Worm (Caenorhabditis elegans) whole organism, L2 larva: ENCODE results near the gene M04B2.2.

Experiments
- ama-1 ChIP-seq: fragments of 150-350 bp; optimal IDR thresholded peaks from 2 replicates; lab custom pipeline; 2018; ENCODE audit warnings: inconsistent platforms
- peb-1 ChIP-seq: fragments of 150-350 bp; optimal IDR thresholded peaks from 2 replicates; lab custom pipeline; 2014; ENCODE audit warnings: missing biosample characterization, missing genetic modification characterization
- unc-62 ChIP-seq: fragments of 150-350 bp; optimal IDR thresholded peaks from 2 replicates; lab custom pipeline; 2014; ENCODE audit warnings: missing biosample characterization, missing genetic modification reagents, missing genetic modification characterization

DNA sequence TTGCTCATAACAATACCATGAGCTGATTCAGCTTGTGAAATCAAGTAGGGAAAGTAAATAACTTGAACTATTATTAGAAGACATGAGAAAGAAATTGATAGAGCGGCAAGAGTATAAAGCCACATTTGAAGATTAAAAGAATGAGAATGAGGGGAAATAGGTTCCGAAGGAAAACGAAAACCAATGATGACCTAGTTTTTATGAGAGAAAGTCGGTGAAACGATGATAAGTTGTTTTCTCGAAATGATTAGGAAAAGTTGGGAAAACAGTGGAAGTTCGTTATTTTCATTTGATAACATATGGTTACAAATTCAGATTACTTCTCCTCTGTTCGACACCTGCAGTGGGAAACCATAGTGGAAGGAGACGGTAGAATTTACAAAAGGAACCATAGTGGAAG, 24.0 kb downstream of the M04B2.2 start, which contains the start of gene col-128:
- TF ChIP-seq unc-62 (GFP tag; lab: Kevin White, UChicago) (no peak), peb-1 (tag; lab: Kevin White, UChicago) (no peak), ama-1 (no peak)
